Fruit fly (Drosophila melanogaster): ENCODE data around the gene HipHop.

DNA sequence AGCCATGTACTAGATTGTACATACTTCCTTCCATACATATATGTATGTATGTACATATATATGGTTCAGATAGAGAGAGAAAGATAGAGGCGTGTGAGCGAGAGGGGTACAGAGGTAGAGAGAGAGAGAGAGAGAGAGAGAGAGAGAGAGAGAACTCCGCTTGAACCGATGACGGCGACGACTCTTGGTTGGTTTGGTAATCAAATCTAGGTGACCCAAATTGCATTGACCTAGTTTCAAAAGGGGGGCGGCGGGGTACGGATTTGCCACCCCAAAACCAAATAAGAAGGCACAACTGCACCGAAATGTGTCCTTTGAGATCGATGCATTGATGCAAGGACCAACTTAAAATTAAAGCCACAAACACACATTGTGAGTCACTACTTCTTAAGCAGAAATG, 33.1 kb upstream of the HipHop start:
- TF ChIP-seq Dfd (GFP tag; optimal IDR thresholded peaks at IDR 0.05) (no peak), Hr78 (GFP tag; optimal IDR thresholded peaks at IDR 0.05) (no peak), sage (GFP tag; optimal IDR thresholded peaks at IDR 0.05) (no peak)

Data from whole organism, wandering third instar larva.